Fruit fly (Drosophila melanogaster) S2 (cell line): ENCODE results near the gene CG31086.

Experiments used
- CG8478 ChIP-seq: fragments of >200 bp; optimal IDR thresholded peaks from 2 replicates; lab custom pipeline; 2018
- CTCF ChIP-seq, 2 experiments: fragments of >200 bp; optimal IDR thresholded peaks; 2 replicates each; lab custom pipeline; 2018

DNA sequence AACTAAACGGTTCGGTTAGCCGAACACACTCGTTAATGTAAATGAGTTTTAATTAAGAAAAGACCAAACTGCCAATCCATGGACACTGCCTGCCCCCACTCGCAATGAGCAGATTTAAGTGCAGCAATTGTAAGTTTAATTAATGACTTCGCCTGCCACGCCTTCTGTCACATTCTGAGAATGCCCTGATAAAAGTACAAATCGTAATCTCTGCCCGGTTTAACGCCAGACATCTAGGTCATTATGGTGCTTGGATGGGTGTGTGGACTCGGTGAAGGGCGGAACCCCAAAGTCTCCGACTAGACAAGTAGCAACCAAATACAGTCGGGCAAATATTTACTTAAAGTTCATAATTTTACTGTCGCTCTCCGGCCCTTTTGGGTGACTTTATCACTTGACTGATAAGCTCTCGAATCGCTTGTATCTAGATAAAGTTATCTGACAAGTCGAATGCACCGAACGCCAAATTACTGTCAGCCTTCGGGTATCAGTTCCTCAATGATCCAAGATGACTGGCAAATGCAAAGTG lies 37.1 kb downstream of the CG31086 start:
- no peak for TF ChIP-seq CG8478 (lab: Kevin White, UChicago)
- no peak for TF ChIP-seq CTCF (optimal IDR thresholded peaks at IDR 0.05; lab: Kevin White, UChicago)
